Fruit fly (Drosophila melanogaster): ENCODE data around the gene SNF4Agamma.

The SNF4Agamma gene

dm6 chr3R:21188540-21189276 is 48.2 kb downstream of the SNF4Agamma start (continued):
- TF ChIP-seq CG11247 (GFP tag; IDR thresholded peaks at IDR 0.05) (no peak), gcm (GFP tag; optimal IDR thresholded peaks at IDR 0.05) (peak; percentile 53), crp (GFP tag; optimal IDR thresholded peaks at IDR 0.05) (no peak), HmgD (GFP tag; optimal IDR thresholded peaks at IDR 0.05) (peak; percentile 68), pfk (GFP tag; optimal IDR thresholded peaks at IDR 0.05) (peak; percentile 63), gro (GFP tag; optimal IDR thresholded peaks at IDR 0.05) (peak; percentile 82), CG17912 (GFP tag; optimal IDR thresholded peaks at IDR 0.05) (peak; percentile 16), lola (GFP tag; optimal IDR thresholded peaks at IDR 0.05) (no peak), grau (tag; optimal IDR thresholded peaks at IDR 0.05) (peak; percentile 37), luna (GFP tag; optimal IDR thresholded peaks at IDR 0.05) (no peak), CG12104 (GFP tag; optimal IDR thresholded peaks at IDR 0.05) (no peak), CG9817 (tag; optimal IDR thresholded peaks at IDR 0.05) (no peak), CG17186 (GFP tag; optimal IDR thresholded peaks at IDR 0.05) (no peak), Xbp1 (GFP tag; optimal IDR thresholded peaks at IDR 0.05) (no peak), lbe (GFP tag; optimal IDR thresholded peaks at IDR 0.05) (peak; percentile 56), CG14710 (tag; optimal IDR thresholded peaks at IDR 0.05) (peak; percentile 11), otp (GFP tag; IDR thresholded peaks at IDR 0.05) (peak; percentile 26; the same call in 1 of the 3 replicates), GATAe (GFP tag; conservative IDR thresholded peaks at IDR 0.05) (no peak; the same call in 1 of the 2 replicates), gsb-n (tag; optimal IDR thresholded peaks at IDR 0.05) (no peak), CG3407 (GFP tag; optimal IDR thresholded peaks at IDR 0.05) (no peak), CG6813 (GFP tag; optimal IDR thresholded peaks at IDR 0.05) (peak; percentile 52), CG17328 (GFP tag; IDR thresholded peaks at IDR 0.05) (no peak), CG4730 (GFP tag; IDR thresholded peaks at IDR 0.05) (no peak), CG8359 (GFP tag; optimal IDR thresholded peaks at IDR 0.05; ENCODE audit: borderline replicate concordance) (no peak), Asciz (GFP tag; optimal IDR thresholded peaks at IDR 0.05) (no peak), aop (GFP tag; IDR thresholded peaks at IDR 0.05) (no peak), CG5245 (GFP tag; optimal IDR thresholded peaks at IDR 0.05) (no peak), bowl (GFP tag; IDR thresholded peaks at IDR 0.05) (no peak; the same call in 1 of the 2 replicates), CG3726 (GFP tag; IDR thresholded peaks at IDR 0.05) (no peak), disco-r (GFP tag; optimal IDR thresholded peaks at IDR 0.05) (no peak), bcd (GFP tag; optimal IDR thresholded peaks at IDR 0.05) (no peak), Dll (GFP tag; IDR thresholded peaks at IDR 0.05; ENCODE audit: partially characterized antibody) (no peak; the same call in 3 of the 4 replicates), ab (GFP tag; optimal IDR thresholded peaks at IDR 0.05) (peak; percentile 29), CG8944 (GFP tag; optimal IDR thresholded peaks at IDR 0.05) (no peak), nau (GFP tag; optimal IDR thresholded peaks at IDR 0.05) (peak; percentile 42), CG7745 (tag; optimal IDR thresholded peaks at IDR 0.05) (peak; percentile 13), crc (GFP tag; optimal IDR thresholded peaks at IDR 0.05) (no peak), CG33213 (GFP tag; optimal IDR thresholded peaks at IDR 0.05) (no peak), Atf-2 (GFP tag; optimal IDR thresholded peaks at IDR 0.05) (no peak), psq (GFP tag; optimal IDR thresholded peaks at IDR 0.05) (peak; percentile 51), z (GFP tag; IDR thresholded peaks at IDR 0.05) (0 out of 3 replicates have a peak, but pooled peaks have one; percentile 22), grn (GFP tag; optimal IDR thresholded peaks at IDR 0.05) (peak; percentile 22), zf30C (GFP tag; optimal IDR thresholded peaks at IDR 0.05) (peak; percentile 27), cas (GFP tag; IDR thresholded peaks at IDR 0.05) (no peak), oc (tag; optimal IDR thresholded peaks at IDR 0.05) (peak; percentile 54), pzg (GFP tag; optimal IDR thresholded peaks at IDR 0.05) (no peak), Kr (GFP tag; optimal IDR thresholded peaks at IDR 0.05) (no peak), Hey (tag; optimal IDR thresholded peaks at IDR 0.05) (peak; percentile 47), D19B (GFP tag; optimal IDR thresholded peaks at IDR 0.05) (no peak)
